Fruit fly (Drosophila melanogaster): ENCODE data around the gene Arf1.

The Arf1 gene

dm6 chr3L:22879344-22879723 is 7.3 kb upstream of the Arf1 start:
- TF ChIP-seq CTCF (optimal IDR thresholded peaks at IDR 0.05) (no peak), CG8478 (optimal IDR thresholded peaks at IDR 0.05) (no peak)

DNA sequence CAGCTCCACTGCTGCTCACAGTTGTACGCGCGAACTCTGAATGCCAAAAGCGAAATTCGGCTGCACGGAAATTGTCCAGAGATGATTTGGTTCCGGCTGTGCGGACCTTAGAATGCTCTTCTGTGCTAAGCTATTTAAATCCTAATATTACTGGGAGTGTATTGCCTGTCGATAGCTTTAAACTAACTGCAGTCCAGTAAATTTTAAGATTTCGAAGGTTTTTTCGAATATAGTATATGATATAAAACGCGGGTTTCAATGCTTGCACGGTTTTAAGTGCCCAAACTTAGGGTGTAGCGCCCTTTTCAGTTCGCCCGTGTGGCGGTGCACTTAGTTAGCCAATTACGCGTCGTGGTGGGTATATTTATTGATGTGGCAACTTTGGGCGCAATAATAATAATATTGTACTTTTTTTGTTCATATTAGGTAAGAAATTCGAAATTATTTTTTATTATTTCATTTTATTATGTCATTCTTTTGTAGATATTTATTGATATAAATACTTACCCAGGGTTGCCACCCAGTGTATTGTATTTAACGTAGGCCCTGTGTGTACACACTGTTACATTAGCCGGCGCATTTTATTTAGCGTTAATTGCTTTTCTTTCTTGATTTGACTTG is 6.8 kb upstream of the Arf1 start, which contains the start of the genes Chro and Ssl1:
Chro (minus strand) TSS at position 262 of the 621 bp plus-strand sequence.
Ssl1 (plus strand) TSS at position 367 of the 621 bp plus-strand sequence.
- no peak for TF ChIP-seq CTCF (optimal IDR thresholded peaks at IDR 0.05)
- no peak for TF ChIP-seq CG8478 (optimal IDR thresholded peaks at IDR 0.05)

DNA sequence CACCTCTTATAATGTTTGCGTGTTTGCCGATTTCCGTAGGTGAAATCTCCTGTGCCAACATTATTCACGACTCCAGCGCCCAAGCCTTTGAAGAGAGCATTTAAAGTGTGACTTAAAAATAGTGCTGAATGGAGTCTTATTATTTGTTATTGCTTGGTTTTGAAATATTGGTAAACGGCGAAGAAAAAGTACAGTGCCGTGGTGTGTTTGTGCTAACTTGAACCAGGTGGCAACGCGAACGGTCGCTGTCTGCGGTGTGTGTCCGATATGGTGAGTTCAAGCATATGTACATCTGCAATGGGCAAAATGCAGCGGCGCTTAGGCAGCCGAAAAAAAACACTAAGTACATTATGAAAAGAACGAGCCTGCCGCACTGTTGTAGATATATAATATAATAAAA is 5.9 kb upstream of the Arf1 start:
- TF ChIP-seq CG8478 (optimal IDR thresholded peaks at IDR 0.05) (no peak), CTCF (optimal IDR thresholded peaks at IDR 0.05) (no peak)

DNA sequence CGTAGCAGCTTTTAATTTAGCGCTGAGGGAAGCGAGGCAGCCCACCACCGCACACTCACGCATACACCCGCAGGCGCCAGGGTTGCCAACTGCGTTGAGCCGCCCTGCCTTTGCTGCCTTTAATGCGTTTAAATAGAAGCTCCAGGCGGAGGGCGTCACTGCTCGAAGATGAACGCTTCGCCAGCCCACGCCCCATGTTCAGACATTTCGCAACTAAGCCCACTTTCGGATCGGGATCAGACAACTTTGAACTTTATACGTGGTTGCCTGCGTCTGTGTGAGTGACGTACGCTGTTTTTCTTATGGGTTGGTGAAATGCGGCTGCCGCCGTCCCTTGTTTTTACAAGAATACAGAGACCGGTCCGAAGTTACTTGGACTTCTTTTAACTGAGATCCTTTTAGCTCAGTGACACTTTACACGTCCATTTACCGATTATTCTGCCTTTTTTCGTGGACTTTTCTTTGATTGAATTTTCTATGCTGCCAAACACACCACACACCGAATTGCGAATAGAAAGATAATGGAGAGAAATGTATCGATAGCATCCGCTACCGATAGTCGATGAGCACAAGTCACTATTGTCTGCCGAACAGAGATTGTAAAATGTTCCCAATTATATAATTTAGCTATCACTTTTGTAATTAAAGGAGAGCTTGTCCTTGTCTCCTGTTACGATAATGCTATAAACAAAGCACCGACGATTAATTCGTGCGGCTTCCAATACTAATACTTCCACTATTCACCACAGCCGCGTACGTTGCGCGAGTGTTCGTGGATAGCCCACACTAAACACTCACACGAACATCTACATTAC is 794 bp downstream of the Arf1 start:
- TF ChIP-seq CTCF (optimal IDR thresholded peaks at IDR 0.05) (no peak), CG8478 (optimal IDR thresholded peaks at IDR 0.05) (no peak)

- TF ChIP-seq CG8478 (optimal IDR thresholded peaks at IDR 0.05): no peak
- no peak for TF ChIP-seq CTCF (optimal IDR thresholded peaks at IDR 0.05)
Observed at dm6 chr3L:22870378-22870777, 1.7 kb downstream of the Arf1 start.

DNA sequence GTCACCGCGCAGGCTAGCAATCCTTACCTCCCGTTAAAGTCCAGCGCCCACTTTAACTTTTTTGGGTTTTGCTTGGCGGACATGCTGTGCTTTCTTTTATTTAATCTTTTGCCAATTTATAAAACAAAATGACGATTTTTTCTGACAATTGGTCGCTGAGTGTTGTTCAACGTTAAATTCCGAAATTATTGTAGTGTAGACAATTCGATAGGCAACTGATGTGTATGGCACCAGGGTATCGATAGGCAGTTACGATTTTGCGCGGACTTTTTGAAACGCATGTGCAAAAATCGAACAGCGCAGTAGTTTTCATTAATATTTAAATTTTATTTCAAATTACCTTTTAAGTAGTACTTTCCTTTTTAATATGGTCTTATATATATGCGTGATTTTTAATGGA is 4.0 kb downstream of the Arf1 start, which contains the start of gene EMC4:
EMC4 (minus strand) TSS at position 174 of the 400 bp plus-strand sequence.
- TF ChIP-seq CG8478 (optimal IDR thresholded peaks at IDR 0.05) (no peak), CTCF (optimal IDR thresholded peaks at IDR 0.05) (no peak)

DNA sequence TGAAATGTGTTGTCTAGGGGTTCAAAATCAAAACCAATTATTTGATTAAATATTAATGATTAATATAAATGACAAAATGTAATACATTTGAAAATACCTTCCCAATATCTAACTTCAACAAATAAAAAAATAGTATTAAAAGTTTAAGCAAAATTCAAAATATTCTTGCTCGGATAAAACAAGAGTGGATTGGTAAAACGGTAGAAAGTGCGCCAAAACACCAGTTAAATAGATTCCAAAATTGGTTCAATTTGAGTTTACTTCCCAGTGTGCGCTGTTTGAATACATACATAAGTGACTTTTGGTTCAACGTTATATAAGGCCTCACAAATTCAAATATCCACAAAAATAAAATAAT is 7.0 kb downstream of the Arf1 start:
- TF ChIP-seq CG8478 (optimal IDR thresholded peaks at IDR 0.05) (no peak), CTCF (optimal IDR thresholded peaks at IDR 0.05) (no peak)

- TF ChIP-seq CG8478 (optimal IDR thresholded peaks at IDR 0.05) (no peak), CTCF (optimal IDR thresholded peaks at IDR 0.05) (no peak)
Observed at dm6 chr3L:22864254-22865060, 7.6 kb downstream of the Arf1 start, which contains the start of gene CG33170. CG33170 (plus strand) TSS chr3L:22864600.

DNA sequence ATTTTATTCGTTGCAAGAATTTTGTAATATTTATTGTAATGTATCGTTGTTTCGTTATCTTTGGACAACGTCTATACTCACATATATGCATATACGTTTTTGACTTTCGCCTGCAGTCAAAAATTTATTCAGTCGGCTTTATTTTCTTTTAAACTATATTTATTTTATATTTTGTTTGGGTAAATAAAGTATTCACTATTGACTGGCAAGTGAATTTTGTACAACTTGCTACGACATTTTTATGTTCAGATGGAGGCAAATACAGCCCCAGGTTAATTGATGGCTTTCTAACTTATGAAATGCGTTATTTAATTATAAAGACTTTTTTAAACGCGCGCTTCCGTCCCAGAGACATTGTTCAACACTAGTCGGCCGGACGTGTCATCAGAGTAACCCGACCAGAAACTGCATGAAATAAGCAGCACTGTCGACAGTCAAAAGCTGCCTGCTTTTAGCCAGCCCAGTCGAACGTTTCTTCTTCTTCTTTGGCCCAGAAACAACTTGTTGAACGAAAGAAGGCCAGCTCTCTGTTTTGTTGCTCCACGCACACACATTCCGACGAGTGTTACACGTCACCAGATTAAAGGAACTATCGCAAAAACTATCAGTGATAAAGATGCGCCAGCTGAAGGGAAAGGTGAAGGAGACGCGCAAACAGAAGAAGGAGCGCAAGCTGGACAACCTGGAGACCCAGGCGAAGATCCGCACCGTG is 8.5 kb downstream of the Arf1 start, which contains the start of gene CG33169:
CG33169 (plus strand) TSS at position 498 of the 712 bp plus-strand sequence.
- TF ChIP-seq CTCF (optimal IDR thresholded peaks at IDR 0.05) (peak in 1 of 2 experiments; percentile 53), CG8478 (optimal IDR thresholded peaks at IDR 0.05) (no peak)

DNA sequence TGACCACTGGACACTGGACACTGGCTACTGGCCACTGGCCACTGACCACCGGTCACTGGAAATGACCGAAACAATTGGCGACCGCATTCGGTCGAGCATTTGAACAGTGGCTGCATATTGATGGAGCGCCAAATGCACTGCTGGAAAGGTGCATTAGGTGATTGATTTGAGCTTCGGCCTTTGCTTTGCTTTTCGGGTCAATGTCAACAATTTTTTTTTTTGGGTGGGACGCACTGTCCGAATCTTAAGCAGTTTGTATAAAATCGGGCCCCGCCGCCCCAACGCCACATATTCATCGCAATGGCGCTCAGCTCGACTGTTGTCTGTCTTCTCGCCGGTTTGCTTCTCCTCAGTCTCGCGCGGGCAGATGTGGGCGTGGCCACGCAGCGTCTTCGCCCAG is 11.5 kb downstream of the Arf1 start, which contains the start of gene CG13239:
CG13239 (plus strand) TSS at position 301 of the 400 bp plus-strand sequence.
- TF ChIP-seq CTCF (optimal IDR thresholded peaks at IDR 0.05) (no peak), CG8478 (optimal IDR thresholded peaks at IDR 0.05) (no peak)

DNA sequence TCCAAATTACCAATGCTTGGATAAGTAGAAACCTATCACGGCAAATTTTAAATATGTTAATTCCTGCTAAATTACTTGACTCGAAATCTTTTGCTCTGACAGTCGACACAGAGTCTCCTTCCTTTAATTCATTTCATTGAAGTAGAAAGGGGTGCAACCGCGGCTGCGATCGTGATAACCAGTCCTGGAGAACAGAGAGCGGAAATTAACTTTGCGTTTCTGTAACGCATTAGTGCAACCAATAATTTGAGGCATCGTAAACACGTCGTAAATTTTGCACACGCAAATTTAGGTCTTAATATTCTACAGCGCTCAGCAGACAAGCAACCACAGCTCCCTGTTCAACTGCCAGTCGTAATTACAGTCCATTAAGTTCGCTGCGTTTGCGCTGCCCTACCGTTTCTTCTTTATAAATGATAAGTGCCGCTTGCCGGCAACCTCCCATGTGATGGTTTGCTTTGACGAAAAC is 16.0 kb downstream of the Arf1 start, which contains the start of gene CG32459:
CG32459 (minus strand) TSS at position 51 of the 469 bp plus-strand sequence.
- TF ChIP-seq CTCF (optimal IDR thresholded peaks at IDR 0.05) (no peak), CG8478 (optimal IDR thresholded peaks at IDR 0.05) (no peak)

dm6 chr3L:22853412-22853811 is 18.6 kb downstream of the Arf1 start, which contains the start of gene CG32462:
CG32462 (minus strand) TSS chr3L:22853512.
- no peak for TF ChIP-seq CG8478 (optimal IDR thresholded peaks at IDR 0.05)
- TF ChIP-seq CTCF (optimal IDR thresholded peaks at IDR 0.05): no peak

- TF ChIP-seq CG8478 (optimal IDR thresholded peaks at IDR 0.05) (no peak), CTCF (optimal IDR thresholded peaks at IDR 0.05) (no peak)
Observed at dm6 chr3L:22851172-22852128, 20.6 kb downstream of the Arf1 start.
